Worm (Caenorhabditis elegans) whole organism, L3 larva: ENCODE data around the gene F20D6.11.

Experiments used
- R02D3.7 ChIP-seq: fragments of 150-350 bp; optimal IDR thresholded peaks from 2 replicates; lab custom pipeline; 2014; ENCODE audit warnings: missing biosample characterization, missing genetic modification characterization
- ZK546.5 ChIP-seq: sonication (generic microtip); optimal IDR thresholded peaks from 2 replicates; lab custom pipeline; 2017; ENCODE audit warnings: missing biosample characterization, missing genetic modification characterization
- daf-12 ChIP-seq: fragments of 150-350 bp; optimal IDR thresholded peaks from 2 replicates; lab custom pipeline; 2014; ENCODE audit warnings: missing biosample characterization, missing genetic modification reagents, missing genetic modification characterization
- lin-15B ChIP-seq: fragments of 150-350 bp; optimal IDR thresholded peaks from 2 replicates; lab custom pipeline; 2014; ENCODE audit warnings: missing biosample characterization, missing genetic modification characterization
- nfya-1 ChIP-seq: sonication (generic microtip); optimal IDR thresholded peaks from 2 replicates; lab custom pipeline; 2017; ENCODE audit warnings: missing genetic modification characterization, mild to moderate bottlenecking, missing compliant biosample characterization, antibody characterized with exemption, moderate library complexity; ENCODE audit not compliant: insufficient read depth
- nhr-11 ChIP-seq: fragments of 150-350 bp; optimal IDR thresholded peaks from 2 replicates; lab custom pipeline; 2014; ENCODE audit warnings: missing biosample characterization, missing genetic modification characterization
- nhr-237 ChIP-seq: fragments of 150-350 bp; optimal IDR thresholded peaks from 2 replicates; lab custom pipeline; 2014; ENCODE audit warnings: missing biosample characterization, missing genetic modification characterization
- nhr-76 ChIP-seq: fragments of 150-350 bp; sonication (generic microtip); optimal IDR thresholded peaks from 5 replicates; lab custom pipeline; 2014; ENCODE audit warnings: missing biosample characterization, missing genetic modification characterization
- nhr-77 ChIP-seq: fragments of 150-350 bp; optimal IDR thresholded peaks from 2 replicates; lab custom pipeline; 2014; ENCODE audit warnings: missing biosample characterization, missing genetic modification characterization
- pha-4 ChIP-seq: fragments of 150-350 bp; optimal IDR thresholded peaks from 2 replicates; lab custom pipeline; 2014; ENCODE audit warnings: missing biosample characterization, missing genetic modification reagents, missing genetic modification characterization
- pqm-1 ChIP-seq: fragments of 150-350 bp; optimal IDR thresholded peaks from 2 replicates; lab custom pipeline; 2017; ENCODE audit warnings: missing biosample characterization, missing genetic modification characterization, inconsistent platforms
- tbx-2 ChIP-seq: sonication (generic microtip); optimal IDR thresholded peaks from 2 replicates; lab custom pipeline; 2016; ENCODE audit warnings: mild to moderate bottlenecking, missing genetic modification characterization, missing compliant biosample characterization
- unc-62 ChIP-seq: fragments of 150-350 bp; sonication (generic microtip); optimal IDR thresholded peaks from 4 replicates; lab custom pipeline; 2014; ENCODE audit warnings: missing biosample characterization, missing genetic modification reagents, missing genetic modification characterization
- ztf-4 ChIP-seq: fragments of 150-350 bp; optimal IDR thresholded peaks from 2 replicates; lab custom pipeline; 2014; ENCODE audit warnings: missing biosample characterization, missing genetic modification characterization

ce11 chrV:8161699-8162098 lies 37.2 kb downstream of the F20D6.11 start, which contains the start of gene F20D6.5:
- no peak for TF ChIP-seq nhr-76 (tag; lab: Kevin White, UChicago)
- no peak for TF ChIP-seq unc-62
- no peak for TF ChIP-seq daf-12 (tag; lab: Kevin White, UChicago)
- TF ChIP-seq nfya-1 (tag; lab: Kevin White, UChicago), result no peak
- no peak for TF ChIP-seq nhr-77
- TF ChIP-seq pha-4 (tag; lab: Kevin White, UChicago), result no peak
- TF ChIP-seq ZK546.5 (tag; lab: Kevin White, UChicago), result no peak
- no peak for TF ChIP-seq tbx-2 (tag; lab: Kevin White, UChicago)
- no peak for TF ChIP-seq lin-15B (tag; lab: Kevin White, UChicago)
- no peak for TF ChIP-seq nhr-237 (tag; lab: Kevin White, UChicago)
- no peak for TF ChIP-seq R02D3.7 (tag; lab: Kevin White, UChicago)
- TF ChIP-seq pqm-1 (tag; lab: Kevin White, UChicago), result peak; percentile 83
- no peak for TF ChIP-seq ztf-4 (tag; lab: Kevin White, UChicago)
- no peak for TF ChIP-seq nhr-11 (tag; lab: Kevin White, UChicago)
